Fruit fly (Drosophila melanogaster): Measurements from ENCODE around the gene CG12147.

CG12147 gene

DNA sequence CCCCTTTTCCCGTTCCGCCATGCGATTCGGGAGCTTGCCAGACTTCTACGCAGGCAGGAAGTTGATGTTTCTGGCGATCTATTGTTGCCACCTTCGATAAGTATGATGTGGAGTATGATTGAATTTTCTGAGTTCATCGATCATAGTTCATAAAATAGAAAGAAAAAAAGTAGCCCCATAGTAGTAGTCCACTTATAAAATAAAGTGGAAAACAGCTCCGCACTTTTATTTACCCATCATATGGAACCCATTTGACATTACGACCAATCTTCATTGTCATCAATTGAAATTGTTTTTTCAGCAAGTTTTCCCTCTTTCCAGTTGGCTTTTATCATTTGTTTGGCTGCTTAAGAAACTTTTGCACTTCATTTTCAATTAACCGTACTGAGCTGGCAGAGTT is at the start of gene CG12147:
TSS of gene CG12147 (minus strand) at position 101 of the 400 bp plus-strand sequence.
- TF ChIP-seq rn (GFP tag; IDR thresholded peaks at IDR 0.05) (no peak), Snoo (tag; optimal IDR thresholded peaks at IDR 0.05) (no peak), CG32121 (GFP tag; IDR thresholded peaks at IDR 0.05) (no peak), CG9948 (tag; optimal IDR thresholded peaks at IDR 0.05) (no peak), CG8159 (tag; optimal IDR thresholded peaks at IDR 0.05) (no peak), CG15710 (tag; optimal IDR thresholded peaks at IDR 0.05) (no peak), fd96Ca (GFP tag; IDR thresholded peaks at IDR 0.05) (no peak), EcR (GFP tag; optimal IDR thresholded peaks at IDR 0.05) (no peak)

DNA sequence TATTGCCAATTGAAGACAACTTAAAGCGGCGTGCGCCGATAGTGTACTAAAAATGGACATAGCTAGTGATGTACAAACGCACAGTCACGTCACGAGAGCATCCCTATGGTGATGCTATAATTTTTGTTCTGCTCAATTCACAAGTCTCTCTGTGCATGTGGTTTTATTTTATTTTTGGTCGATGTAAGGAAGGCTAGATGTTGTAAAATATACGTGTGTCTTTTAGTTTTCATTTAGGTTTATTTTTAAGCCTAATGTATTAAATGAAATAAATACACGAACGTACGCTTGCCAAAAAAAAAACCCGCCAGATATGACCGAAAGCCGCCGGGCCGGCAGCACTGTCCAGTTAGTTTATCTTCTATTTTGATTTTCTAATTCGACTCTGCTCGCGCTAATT is 47.5 kb upstream of the CG12147 start, which contains the start of the genes CG45100, HDAC3 and Hcs:
TSS of gene CG45100 (minus strand) at position 50 of the 400 bp plus-strand sequence.
TSS of gene HDAC3 (minus strand) at position 50 of the 400 bp plus-strand sequence.
TSS of gene Hcs (plus strand) at position 349 of the 400 bp plus-strand sequence.
- TF ChIP-seq CG34367 (tag; optimal IDR thresholded peaks at IDR 0.05) (no peak), Snoo (tag; optimal IDR thresholded peaks at IDR 0.05) (no peak), EcR (GFP tag; optimal IDR thresholded peaks at IDR 0.05) (no peak), CG32121 (GFP tag; IDR thresholded peaks at IDR 0.05) (no peak), rn (GFP tag; IDR thresholded peaks at IDR 0.05) (no peak), CG15710 (tag; optimal IDR thresholded peaks at IDR 0.05) (peak; percentile 19), fd96Ca (GFP tag; IDR thresholded peaks at IDR 0.05) (0 out of 3 replicates have a peak, but pooled peaks have one; percentile 15), CG10348 (GFP tag; IDR thresholded peaks at IDR 0.05) (no peak), CG9948 (tag; optimal IDR thresholded peaks at IDR 0.05) (no peak), CG4496 (GFP tag; IDR thresholded peaks at IDR 0.05) (no peak), Ets98B (GFP tag; IDR thresholded peaks at IDR 0.05) (no peak; the same call in 1 of the 2 replicates)

DNA sequence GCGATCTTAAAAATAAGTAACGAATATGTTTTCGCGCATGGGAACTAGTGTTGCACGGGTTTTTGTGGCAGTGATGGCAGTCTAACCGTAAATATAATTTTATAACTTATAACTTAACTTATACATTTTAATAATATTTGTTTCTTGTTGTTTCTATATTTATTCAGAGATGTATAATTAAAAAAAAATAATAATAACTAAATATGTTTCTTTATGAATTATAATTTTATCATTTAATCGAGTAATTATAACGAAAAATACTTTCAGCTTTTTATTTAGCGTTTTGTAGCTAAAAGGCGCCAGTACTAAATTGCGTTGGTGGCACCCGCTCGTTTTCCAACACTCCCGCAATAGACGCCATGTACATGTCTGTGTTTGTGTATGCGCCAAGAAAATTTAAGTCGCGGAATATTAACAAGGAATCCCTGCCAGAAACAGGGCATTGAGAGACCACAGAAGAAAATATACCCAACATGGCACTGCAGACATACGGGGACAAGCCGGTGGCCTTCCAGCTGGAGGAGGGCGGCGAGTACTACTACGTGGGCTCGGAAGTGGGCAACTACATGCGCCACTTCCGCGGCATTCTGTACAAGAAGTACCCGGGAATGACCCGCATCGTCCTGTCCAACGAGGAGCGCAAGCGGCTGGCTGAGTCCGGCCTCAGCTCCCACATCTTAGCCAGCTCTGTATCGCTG is 43.7 kb upstream of the CG12147 start, which contains the start of the genes mRpL44 and Snr1:
TSS of gene mRpL44 (minus strand) at position 51 of the 698 bp plus-strand sequence.
TSS of gene Snr1 (plus strand) at position 341 of the 698 bp plus-strand sequence.
- TF ChIP-seq CG14655 (GFP tag; optimal IDR thresholded peaks at IDR 0.05) (no peak), CG10348 (GFP tag; IDR thresholded peaks at IDR 0.05) (no peak), CG17806 (tag; optimal IDR thresholded peaks at IDR 0.05) (no peak), gl (tag; optimal IDR thresholded peaks at IDR 0.05) (no peak), CG4496 (GFP tag; IDR thresholded peaks at IDR 0.05) (0 out of 3 replicates have a peak, but pooled peaks have one; percentile 21), rn (GFP tag; IDR thresholded peaks at IDR 0.05) (no peak), Ets98B (GFP tag; IDR thresholded peaks at IDR 0.05) (no peak), CG15710 (tag; optimal IDR thresholded peaks at IDR 0.05) (peak; percentile 50), CG32121 (GFP tag; IDR thresholded peaks at IDR 0.05) (0 out of 2 replicates have a peak, but pooled peaks have one; percentile 9), CG9948 (tag; optimal IDR thresholded peaks at IDR 0.05) (peak; percentile 7), fd96Ca (GFP tag; IDR thresholded peaks at IDR 0.05) (0 out of 3 replicates have a peak, but pooled peaks have one; percentile 49), Snoo (tag; optimal IDR thresholded peaks at IDR 0.05) (peak; percentile 55), D1 (tag; optimal IDR thresholded peaks at IDR 0.05) (no peak), EcR (GFP tag; optimal IDR thresholded peaks at IDR 0.05) (no peak)

DNA sequence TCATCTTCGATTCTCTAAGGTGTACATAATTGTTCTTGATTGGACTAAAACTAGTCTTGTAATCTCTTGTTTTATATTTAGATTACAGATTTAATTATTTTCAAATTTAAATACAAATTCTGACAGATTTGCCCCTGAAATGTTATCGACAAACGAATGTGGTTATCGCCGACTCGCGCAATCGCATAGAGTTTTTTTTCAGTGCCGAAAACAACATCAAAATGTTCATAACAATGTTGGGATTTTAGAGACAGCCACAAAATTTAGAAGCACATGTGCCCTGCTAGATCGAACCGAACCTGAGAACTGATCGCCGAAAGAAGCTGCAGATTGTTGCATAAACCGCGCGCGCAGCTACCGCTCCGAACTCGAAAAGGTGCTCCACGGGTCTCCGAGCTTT is 40.6 kb upstream of the CG12147 start, which contains the start of gene POLDIP2:
TSS of gene POLDIP2 (plus strand) at position 160 of the 400 bp plus-strand sequence.
- TF ChIP-seq CG14655 (GFP tag; optimal IDR thresholded peaks at IDR 0.05) = no peak
- TF ChIP-seq CG9948 (tag; optimal IDR thresholded peaks at IDR 0.05) = no peak
- TF ChIP-seq Pif1A (GFP tag; optimal IDR thresholded peaks at IDR 0.05) = no peak
- TF ChIP-seq rn (GFP tag; IDR thresholded peaks at IDR 0.05) = no peak
- no peak for TF ChIP-seq CG13204 (GFP tag; optimal IDR thresholded peaks at IDR 0.05)
- TF ChIP-seq CG15710 (tag; optimal IDR thresholded peaks at IDR 0.05) = no peak
- TF ChIP-seq CG32121 (GFP tag; IDR thresholded peaks at IDR 0.05) = no peak
- no peak for TF ChIP-seq fd96Ca (GFP tag; IDR thresholded peaks at IDR 0.05)
- no peak for TF ChIP-seq gl (tag; optimal IDR thresholded peaks at IDR 0.05)
- no peak for TF ChIP-seq CG34367 (tag; optimal IDR thresholded peaks at IDR 0.05)
- no peak for TF ChIP-seq Pif1B (GFP tag; optimal IDR thresholded peaks at IDR 0.05)

DNA sequence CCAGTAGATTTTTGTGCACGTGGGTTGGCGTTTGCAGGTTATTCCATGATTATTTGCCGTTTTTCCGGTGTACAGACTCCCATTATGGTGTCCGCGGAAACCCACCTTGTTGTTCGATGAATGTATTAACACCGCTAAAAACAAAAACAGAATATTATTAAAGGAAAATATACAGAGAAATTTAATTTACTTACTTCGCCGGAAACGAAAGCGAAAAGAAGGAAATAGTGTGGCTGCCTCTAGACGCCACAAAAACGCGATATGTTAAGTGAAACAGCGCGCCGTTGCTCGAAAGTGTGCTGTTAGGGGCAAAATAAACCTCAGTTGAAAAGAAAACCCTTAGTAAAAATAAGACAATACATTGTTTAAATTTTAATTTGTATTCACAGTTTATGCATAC is 39.8 kb upstream of the CG12147 start, which contains the start of gene RpL35A:
TSS of gene RpL35A (minus strand) at position 227 of the 400 bp plus-strand sequence.
- no peak for TF ChIP-seq rn (GFP tag; IDR thresholded peaks at IDR 0.05)
- no peak for TF ChIP-seq fd96Ca (GFP tag; IDR thresholded peaks at IDR 0.05)
- no peak for TF ChIP-seq D1 (tag; optimal IDR thresholded peaks at IDR 0.05)
- TF ChIP-seq Snoo (tag; optimal IDR thresholded peaks at IDR 0.05) = peak; percentile 82
- TF ChIP-seq Ets98B (GFP tag; IDR thresholded peaks at IDR 0.05) = no peak
- TF ChIP-seq gl (tag; optimal IDR thresholded peaks at IDR 0.05) = peak; percentile 18
- TF ChIP-seq CG4496 (GFP tag; IDR thresholded peaks at IDR 0.05) = peak; percentile 76
- no peak for TF ChIP-seq EcR (GFP tag; optimal IDR thresholded peaks at IDR 0.05)
- peak; percentile 33 for TF ChIP-seq CG15710 (tag; optimal IDR thresholded peaks at IDR 0.05)
- TF ChIP-seq CG13204 (GFP tag; optimal IDR thresholded peaks at IDR 0.05) = no peak
- peak; percentile 73 for TF ChIP-seq CG12605 (GFP tag; IDR thresholded peaks at IDR 0.05)
- no peak for TF ChIP-seq Pif1B (GFP tag; optimal IDR thresholded peaks at IDR 0.05)
- no peak for TF ChIP-seq CG32121 (GFP tag; IDR thresholded peaks at IDR 0.05)
- no peak for TF ChIP-seq CG14655 (GFP tag; optimal IDR thresholded peaks at IDR 0.05)
- TF ChIP-seq CG8301 (tag; optimal IDR thresholded peaks at IDR 0.05) = peak; percentile 10
- no peak for TF ChIP-seq CG10348 (GFP tag; IDR thresholded peaks at IDR 0.05)
- TF ChIP-seq Pif1A (GFP tag; optimal IDR thresholded peaks at IDR 0.05) = no peak
- TF ChIP-seq CG9948 (tag; optimal IDR thresholded peaks at IDR 0.05) = no peak
- peak; percentile 69 for TF ChIP-seq CG34367 (tag; optimal IDR thresholded peaks at IDR 0.05)
- TF ChIP-seq CG8159 (tag; optimal IDR thresholded peaks at IDR 0.05) = peak; percentile 32
- TF ChIP-seq CG17806 (tag; optimal IDR thresholded peaks at IDR 0.05) = peak; percentile 28

Data from whole organism, pupa.